Worm (Caenorhabditis elegans) whole organism, L4 larva: ENCODE results near the gene rpl-20.

Experiments
- F49E8.2 ChIP-seq: sonication (generic microtip); optimal IDR thresholded peaks from 2 replicates; lab custom pipeline; 2016; ENCODE audit warnings: missing compliant biosample characterization, mild to moderate bottlenecking, missing genetic modification characterization, borderline replicate concordance
- lin-39 ChIP-seq: fragments of 150-350 bp; optimal IDR thresholded peaks from 2 replicates; lab custom pipeline; 2014; ENCODE audit warnings: missing biosample characterization, missing genetic modification reagents, missing genetic modification characterization
- nhr-237 ChIP-seq: sonication (generic microtip); optimal IDR thresholded peaks from 2 replicates; lab custom pipeline; 2017; ENCODE audit warnings: missing biosample characterization, missing genetic modification characterization
- nhr-25 ChIP-seq: sonication (generic microtip); optimal IDR thresholded peaks from 2 replicates; lab custom pipeline; 2017; ENCODE audit warnings: missing genetic modification characterization, mild to moderate bottlenecking, missing compliant biosample characterization, antibody characterized with exemption, moderate library complexity, borderline replicate concordance; ENCODE audit not compliant: insufficient read depth
- nhr-77 ChIP-seq: fragments of 150-350 bp; optimal IDR thresholded peaks from 2 replicates; lab custom pipeline; 2014; ENCODE audit warnings: missing biosample characterization, missing genetic modification characterization
- pha-4 ChIP-seq, 2 experiments: fragments of 150-350 bp in 1 of 2; fragments of 200-800 bp in 1 of 2; sonication (Bioruptor generic) in 1 of 2; IDR thresholded peaks in 1 of 2; optimal IDR thresholded peaks in 1 of 2; 2 replicates each; pipeline versions ENCODE4 v1.3.6 to Lab custom; 2014 to 2022; ENCODE audit warnings: missing genetic modification characterization in 2 of 2, missing genetic modification reagents in 2 of 2, missing biosample characterization in 1 of 2, missing compliant biosample characterization in 1 of 2
- zip-2 ChIP-seq: fragments of 150-350 bp; optimal IDR thresholded peaks from 2 replicates; lab custom pipeline; 2014; ENCODE audit warnings: missing biosample characterization, missing genetic modification characterization
- ztf-11 ChIP-seq: fragments of 150-350 bp; optimal IDR thresholded peaks from 2 replicates; lab custom pipeline; 2014; ENCODE audit warnings: missing biosample characterization, missing genetic modification characterization

DNA sequence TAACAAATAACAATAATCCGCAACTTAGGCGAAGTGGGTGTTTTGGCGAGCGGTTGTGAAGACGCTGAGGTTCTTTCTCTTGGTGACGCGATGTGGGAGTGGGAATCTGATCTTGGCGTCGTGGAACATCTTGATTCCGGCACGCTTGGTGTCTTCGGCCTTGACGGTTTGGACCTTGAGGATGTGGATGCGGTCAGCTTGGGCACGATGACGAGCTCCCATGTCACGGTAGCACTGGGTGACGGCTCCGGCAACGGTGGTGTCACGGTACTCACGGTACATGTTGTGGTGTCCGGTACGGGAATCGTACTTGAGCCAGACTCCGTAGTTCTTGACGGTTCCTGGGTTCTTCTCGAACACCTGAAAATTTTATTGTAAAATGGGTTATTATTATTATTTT, 423 bp downstream of the rpl-20 start:
- TF ChIP-seq nhr-77 (no peak), ztf-11 (no peak), lin-39 (tag; lab: Kevin White, UChicago) (no peak), F49E8.2 (tag; lab: Kevin White, UChicago) (no peak), zip-2 (tag; lab: Kevin White, UChicago) (no peak), nhr-237 (tag; lab: Kevin White, UChicago) (no peak), nhr-25 (tag; lab: Kevin White, UChicago) (no peak), pha-4 (GFP tag; IDR thresholded peaks at IDR 0.05; lab: Robert Waterston, UW) (no peak), pha-4 (tag; optimal IDR thresholded peaks at IDR 0.05; lab: Kevin White, UChicago) (no peak)
